Fruit fly (Drosophila melanogaster) Kc167 (cell line): ENCODE measurements around the gene CG13603.

Source experiments
- Myc ChIP-seq: fragments of >200 bp; optimal IDR thresholded peaks from 2 replicates; lab custom pipeline; 2017; ENCODE audit warnings: missing external identifiers
- Sin3A ChIP-seq: fragments of >200 bp; optimal IDR thresholded peaks from 2 replicates; lab custom pipeline; 2018; ENCODE audit warnings: missing external identifiers
- h ChIP-seq: fragments of >200 bp; optimal IDR thresholded peaks from 3 replicates; lab custom pipeline; 2018; ENCODE audit warnings: missing external identifiers
- insv ChIP-seq: fragments of >200 bp; optimal IDR thresholded peaks from 3 replicates; lab custom pipeline; 2018; ENCODE audit warnings: missing external identifiers
- psq ChIP-seq: fragments of >200 bp; optimal IDR thresholded peaks from 2 replicates; lab custom pipeline; 2017; ENCODE audit warnings: missing external identifiers
- ttk ChIP-seq: sonication (Bioruptor generic); optimal IDR thresholded peaks from 2 replicates; lab custom pipeline; 2017; ENCODE audit warnings: missing external identifiers

CG13603 gene

DNA sequence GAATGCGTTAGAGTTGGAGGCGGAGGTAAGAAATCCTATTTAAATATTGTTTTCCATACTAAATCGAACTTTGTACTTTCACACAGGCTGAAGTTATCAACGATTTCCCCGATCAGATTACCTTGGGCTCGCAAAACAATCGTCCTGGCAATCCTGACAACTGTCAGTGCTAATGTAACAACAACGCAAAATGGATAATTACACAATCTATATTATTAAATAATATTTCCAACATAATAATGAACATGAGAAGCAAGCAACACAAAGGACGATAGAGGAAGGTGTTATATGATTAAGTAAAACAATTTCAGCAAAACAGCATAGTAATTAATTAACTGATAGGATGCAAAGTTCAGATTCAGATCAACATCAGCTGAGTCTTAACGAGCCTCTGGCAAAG lies 8.2 kb upstream of the CG13603 start:
- TF ChIP-seq h (no peak), ttk (lab: Kevin White, UChicago) (no peak), Sin3A (no peak), Myc (no peak), psq (lab: Kevin White, UChicago) (no peak), insv (lab: Kevin White, UChicago) (no peak)

DNA sequence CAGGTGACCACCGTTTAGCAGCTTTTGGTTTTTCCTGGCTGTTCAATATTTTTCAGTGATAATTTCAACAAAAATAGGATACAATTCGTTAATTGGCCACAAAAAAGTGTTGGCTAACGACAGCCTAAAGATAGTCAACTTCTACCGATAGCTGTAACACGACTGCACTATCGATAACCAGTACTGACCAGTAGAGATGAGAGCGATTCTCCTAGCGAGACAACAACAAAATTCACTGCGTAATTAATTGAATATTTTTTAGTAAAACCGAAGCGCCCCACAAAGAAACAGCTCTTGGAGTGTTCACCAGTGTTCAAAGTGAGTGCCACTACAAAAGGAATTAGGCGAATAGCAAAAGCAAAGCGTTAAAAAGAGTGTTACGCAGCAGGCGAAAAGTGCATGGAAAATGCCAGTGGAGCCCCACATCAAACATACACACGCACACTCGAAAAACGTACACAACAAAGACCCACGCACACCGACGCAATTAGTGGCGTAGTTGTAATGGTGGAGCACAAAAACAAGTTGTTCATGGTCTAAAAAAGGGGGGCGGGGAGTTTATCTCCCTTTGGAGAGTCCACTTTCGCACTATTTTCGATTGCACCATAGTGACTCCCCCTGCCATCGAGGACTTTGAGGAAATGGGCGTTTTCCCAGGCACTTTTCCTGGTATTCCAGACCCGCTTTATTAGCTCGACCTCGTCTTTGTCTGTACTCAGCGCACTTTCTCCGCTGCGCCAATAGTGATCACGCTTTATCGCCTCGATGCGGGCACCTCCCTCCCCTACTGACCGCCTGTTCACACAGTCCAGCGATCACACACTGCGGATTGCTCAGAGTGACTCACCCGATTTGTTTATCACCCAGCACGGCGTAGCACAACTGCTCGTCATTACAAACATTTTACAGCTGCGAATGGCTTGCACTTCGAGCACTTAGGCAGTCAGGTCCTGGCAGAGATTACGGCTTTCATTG lies 6.7 kb upstream of the CG13603 start, which contains the start of the genes Epp and Rab7:
TSS of gene Epp (minus strand) at position 94 of the 975 bp plus-strand sequence.
TSS of gene Rab7 (plus strand) at position 186 of the 975 bp plus-strand sequence.
- TF ChIP-seq h = no peak
- no peak for TF ChIP-seq ttk (lab: Kevin White, UChicago)
- TF ChIP-seq psq (lab: Kevin White, UChicago) = no peak
- TF ChIP-seq Sin3A = no peak
- TF ChIP-seq insv (lab: Kevin White, UChicago) = no peak
- no peak for TF ChIP-seq Myc

DNA sequence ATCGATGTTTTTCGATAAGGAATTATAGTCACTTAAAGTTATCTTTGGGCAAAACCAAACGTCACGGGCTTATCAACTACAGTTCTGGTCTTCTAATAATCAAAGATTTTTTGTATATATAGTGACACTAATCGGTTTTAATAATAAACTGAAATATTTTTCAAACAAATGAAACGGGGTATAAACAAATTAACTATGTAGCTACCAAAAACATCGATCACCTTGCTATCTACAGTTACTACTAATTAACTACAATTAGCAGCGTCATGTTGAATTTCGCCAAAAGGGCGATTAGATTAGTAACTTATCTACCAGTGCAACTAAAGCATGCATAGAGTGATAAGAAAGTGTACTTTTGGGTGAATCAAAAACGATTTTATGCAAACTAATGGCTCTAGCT lies 5.0 kb upstream of the CG13603 start:
- TF ChIP-seq h = no peak
- no peak for TF ChIP-seq Sin3A
- TF ChIP-seq psq (lab: Kevin White, UChicago) = no peak
- TF ChIP-seq insv (lab: Kevin White, UChicago) = no peak
- TF ChIP-seq Myc = no peak
- no peak for TF ChIP-seq ttk (lab: Kevin White, UChicago)

DNA sequence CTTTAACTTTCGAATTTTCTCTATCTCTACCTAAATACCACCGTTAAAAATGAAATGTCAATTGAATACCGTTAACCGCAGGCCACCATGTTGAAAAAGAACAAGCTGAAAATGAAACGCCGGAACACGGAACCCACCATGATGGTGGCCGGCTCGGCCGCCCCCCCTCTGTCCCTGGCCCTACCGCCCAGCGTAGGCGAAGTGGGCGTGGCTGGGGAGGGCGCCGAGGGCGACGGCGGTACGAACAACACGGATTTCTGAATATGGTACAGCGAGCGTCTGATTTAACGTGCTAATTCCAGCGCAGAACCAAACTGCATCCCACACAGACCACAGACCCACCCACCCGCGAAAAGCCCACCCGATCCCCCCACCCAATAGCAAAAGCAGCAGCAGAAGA lies 4.7 kb downstream of the CG13603 start:
- TF ChIP-seq Myc (no peak), Sin3A (no peak), psq (lab: Kevin White, UChicago) (no peak), insv (lab: Kevin White, UChicago) (no peak), ttk (lab: Kevin White, UChicago) (no peak), h (no peak)

DNA sequence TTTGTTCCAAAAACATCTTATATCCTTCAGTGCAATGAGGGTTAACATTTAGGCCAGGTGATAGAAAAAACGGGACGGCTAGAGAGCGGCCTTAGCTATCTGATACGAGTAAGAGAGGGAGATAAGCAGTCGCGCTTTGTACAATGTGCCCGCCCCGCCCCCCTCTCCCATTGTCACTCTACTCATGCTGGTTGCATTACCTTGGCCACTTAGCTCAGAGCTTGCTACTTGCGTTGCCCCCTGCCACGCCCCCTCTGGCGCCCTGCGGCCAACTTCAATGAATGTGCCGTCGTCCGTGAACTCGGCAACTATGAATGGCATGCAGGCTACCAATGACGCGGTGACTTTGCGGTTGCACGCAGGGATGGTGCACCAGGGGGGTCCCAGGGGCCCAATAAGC lies 14.6 kb downstream of the CG13603 start:
- TF ChIP-seq h (no peak), insv (lab: Kevin White, UChicago) (no peak), psq (lab: Kevin White, UChicago) (no peak), Sin3A (no peak), ttk (lab: Kevin White, UChicago) (no peak), Myc (no peak)

DNA sequence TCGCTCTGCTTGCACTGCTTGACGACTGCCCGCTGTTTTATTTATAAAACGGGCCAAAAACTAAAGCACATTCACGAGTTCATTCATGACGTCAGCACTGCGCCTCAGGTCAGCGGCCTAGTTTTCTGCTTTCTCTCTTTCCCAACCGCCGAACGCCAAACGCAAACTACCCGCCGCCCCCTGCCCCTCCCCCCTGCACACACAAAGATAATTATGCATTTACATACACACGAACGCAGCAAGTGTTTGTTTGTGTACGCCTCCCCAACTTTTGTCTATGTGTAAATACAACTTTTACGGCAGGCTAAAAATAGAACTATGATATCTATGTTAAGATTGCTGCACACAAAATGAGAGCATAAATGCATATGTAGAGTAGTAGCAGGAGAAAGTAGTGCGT lies 15.2 kb downstream of the CG13603 start:
- TF ChIP-seq Myc (no peak), psq (lab: Kevin White, UChicago) (no peak)

DNA sequence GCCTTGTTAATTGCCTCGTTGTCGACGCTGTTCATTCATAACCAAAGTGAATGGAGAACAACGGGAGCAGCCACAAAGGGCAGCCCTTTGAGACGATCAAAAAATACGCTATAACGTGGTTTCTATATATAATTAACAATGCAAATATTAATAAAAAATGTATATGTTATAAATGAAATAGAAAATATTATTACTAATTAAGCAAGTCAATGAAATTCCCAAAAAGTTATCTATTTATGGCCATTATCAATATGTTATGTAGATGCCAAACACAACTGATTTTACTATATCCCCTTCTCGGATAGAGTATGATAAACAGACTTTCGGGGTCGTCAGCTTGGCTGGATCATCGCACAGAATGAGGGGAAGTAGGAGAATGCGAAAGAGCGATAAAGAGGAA lies 16.9 kb downstream of the CG13603 start:
- no peak for TF ChIP-seq insv (lab: Kevin White, UChicago)
- no peak for TF ChIP-seq psq (lab: Kevin White, UChicago)
- no peak for TF ChIP-seq Myc
- TF ChIP-seq h = no peak
- TF ChIP-seq ttk (lab: Kevin White, UChicago) = no peak
- TF ChIP-seq Sin3A = no peak

DNA sequence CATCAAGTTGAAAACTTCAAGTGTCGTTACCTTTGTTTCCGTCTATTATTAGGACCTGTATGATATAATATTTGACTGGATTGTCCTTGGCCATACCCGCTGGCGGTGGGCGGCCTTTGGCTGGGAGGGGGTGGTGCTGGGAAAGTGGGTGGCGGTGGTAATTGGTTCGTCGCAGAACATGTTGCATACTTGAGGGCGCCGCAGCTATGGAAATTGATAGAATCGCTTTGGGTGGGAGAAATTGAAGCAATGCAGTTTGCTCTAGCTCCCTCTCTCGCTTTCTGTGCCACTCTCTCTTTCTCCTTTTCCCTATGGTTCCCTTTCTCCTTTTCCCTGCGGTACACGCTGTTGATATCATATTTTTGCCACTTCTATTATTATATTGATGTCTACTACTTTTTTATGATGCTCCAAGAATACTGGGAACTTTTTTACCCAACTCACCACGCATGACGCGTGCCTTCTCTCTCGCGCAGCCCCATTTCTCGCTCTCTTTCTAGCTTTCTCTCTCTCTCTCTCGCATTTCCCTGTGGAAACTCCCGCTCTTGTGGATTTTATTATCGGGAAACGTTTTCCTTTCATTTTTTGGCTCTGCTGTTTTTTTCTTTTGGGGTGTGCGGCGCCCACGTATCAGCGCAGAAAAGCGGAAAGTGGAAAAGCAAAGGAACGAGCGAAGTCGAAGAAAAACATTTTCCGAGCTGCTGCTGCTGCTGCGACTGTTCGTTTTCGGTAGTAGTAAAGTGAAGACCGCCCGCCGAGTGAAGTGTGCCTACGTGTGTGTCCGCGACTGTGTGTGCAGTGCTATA lies 21.3 kb downstream of the CG13603 start:
- no peak for TF ChIP-seq Sin3A
- TF ChIP-seq h = no peak

DNA sequence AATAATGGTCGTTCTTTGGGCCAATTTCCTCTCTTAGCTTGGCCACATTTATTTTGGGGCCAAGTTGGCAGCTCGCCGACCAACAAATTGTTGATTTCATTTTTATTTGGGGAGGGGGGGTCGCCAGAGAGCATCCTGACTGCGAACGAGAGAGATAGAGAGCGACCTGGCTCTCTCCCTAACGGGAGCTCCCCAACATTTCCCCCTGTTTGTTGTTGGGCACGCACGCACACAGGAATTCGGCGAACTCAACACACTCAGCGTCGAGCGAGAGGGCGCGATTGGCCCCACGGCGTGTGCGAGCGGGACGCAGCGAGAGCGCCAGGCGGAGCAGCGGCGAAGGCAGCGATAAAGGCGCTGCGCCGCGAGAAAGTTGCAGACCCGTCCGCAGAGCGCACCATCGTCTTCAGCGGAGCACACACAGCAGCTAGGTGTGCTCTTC lies 23.6 kb downstream of the CG13603 start, which contains the start of gene CG31140:
TSS of gene CG31140 (plus strand) at position 400 of the 442 bp plus-strand sequence.
- no peak for TF ChIP-seq h
- no peak for TF ChIP-seq insv (lab: Kevin White, UChicago)
- TF ChIP-seq psq (lab: Kevin White, UChicago) = no peak
- no peak for TF ChIP-seq Myc

DNA sequence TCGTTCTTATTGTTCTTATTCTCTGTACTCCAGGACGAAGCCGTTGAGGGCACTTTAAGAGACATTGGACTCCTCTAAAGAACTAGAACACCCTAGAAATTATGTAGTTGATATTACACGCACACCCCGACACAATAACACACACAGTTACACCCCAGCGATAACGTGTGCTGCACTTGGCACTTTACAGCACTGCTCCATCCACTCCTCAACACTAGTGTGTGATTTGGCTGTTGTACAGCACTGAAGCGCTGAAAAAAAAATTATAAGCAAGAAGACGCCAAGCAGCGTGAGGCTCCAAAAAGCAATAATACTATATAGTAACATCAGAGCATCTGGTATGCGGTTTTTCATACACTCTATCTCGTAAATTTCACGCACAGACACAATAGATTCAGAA lies 25.5 kb downstream of the CG13603 start:
- TF ChIP-seq ttk (lab: Kevin White, UChicago) (no peak), psq (lab: Kevin White, UChicago) (no peak), Myc (no peak), insv (lab: Kevin White, UChicago) (no peak), Sin3A (no peak), h (no peak)

DNA sequence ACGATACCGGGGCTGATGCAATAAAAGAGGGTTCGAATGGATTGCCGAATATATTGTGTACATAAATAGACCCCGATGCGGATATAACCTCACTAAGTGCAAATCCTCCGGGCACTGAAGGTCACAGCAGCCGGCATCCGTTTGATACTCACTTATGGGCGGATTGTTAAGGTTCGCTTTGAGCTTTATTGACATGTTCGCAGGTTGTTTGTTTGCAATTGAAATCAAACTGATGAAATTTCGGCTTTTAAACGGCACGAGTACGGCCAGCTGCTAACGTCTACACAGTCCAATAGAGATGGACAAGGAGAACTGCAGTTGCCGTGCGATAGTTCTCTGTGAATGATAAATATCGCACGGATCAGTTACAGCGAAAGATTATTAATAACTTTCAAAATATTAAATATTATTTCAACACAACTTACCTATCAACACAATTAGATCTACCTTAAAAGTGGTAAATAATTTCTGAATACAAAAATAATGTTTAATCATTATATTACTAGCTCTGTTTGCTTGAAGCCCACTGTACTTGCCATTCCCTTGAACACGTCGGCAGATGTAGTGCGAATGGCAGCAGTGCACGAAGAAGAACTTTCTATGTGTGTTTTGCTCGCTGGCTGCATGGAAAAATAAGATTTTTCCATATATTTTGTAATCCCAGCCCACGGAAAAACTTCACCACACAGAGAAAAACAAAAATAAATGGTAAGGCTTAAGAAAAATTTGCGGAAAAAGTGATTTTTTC lies 28.1 kb downstream of the CG13603 start, which contains the start of the genes GluProRS and AP-1sigma:
TSS of gene GluProRS (minus strand) at position 301 of the 748 bp plus-strand sequence.
TSS of gene AP-1sigma (plus strand) at position 561 of the 748 bp plus-strand sequence.
- TF ChIP-seq insv (lab: Kevin White, UChicago) (no peak), h (no peak), Sin3A (no peak), psq (lab: Kevin White, UChicago) (no peak)

DNA sequence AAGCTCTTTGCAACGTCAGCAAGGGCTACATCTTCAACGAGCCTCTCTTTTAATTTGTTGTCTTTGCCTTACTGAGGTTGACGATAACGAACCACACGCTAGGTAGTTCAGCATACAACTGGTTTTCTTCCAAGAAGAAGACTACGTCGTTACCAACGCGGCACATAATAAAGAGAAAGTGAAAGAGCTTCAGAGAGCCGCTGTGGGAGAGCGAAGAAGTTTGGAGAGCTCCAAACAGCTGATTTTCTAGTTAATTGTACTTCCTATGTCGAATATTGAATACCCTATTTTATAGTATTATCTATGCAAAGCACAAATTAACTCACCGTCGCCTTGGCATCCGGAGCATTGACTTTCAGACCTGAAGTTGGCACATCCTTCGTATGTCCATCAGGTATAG lies 31.0 kb downstream of the CG13603 start:
- TF ChIP-seq h = no peak
- no peak for TF ChIP-seq ttk (lab: Kevin White, UChicago)
- TF ChIP-seq insv (lab: Kevin White, UChicago) = no peak
- TF ChIP-seq psq (lab: Kevin White, UChicago) = no peak
